Fruit fly (Drosophila melanogaster) whole organism, wandering third instar larva: ENCODE results near the gene CG9173.

Source experiments
- CG32264 ChIP-seq: fragments of 200-800 bp; sonication (Bioruptor generic); optimal IDR thresholded peaks from 2 replicates; lab custom pipeline; 2016; ENCODE audit warnings: missing biosample characterization, missing genetic modification characterization
- GATAd ChIP-seq: sonication (Bioruptor generic); optimal IDR thresholded peaks from 2 replicates; lab custom pipeline; 2016; ENCODE audit warnings: missing biosample characterization, missing genetic modification characterization
- N ChIP-seq: fragments of >200 bp; optimal IDR thresholded peaks from 2 replicates; lab custom pipeline; 2018; ENCODE audit warnings: missing biosample characterization, missing external identifiers, missing genetic modification characterization
- Sp1 ChIP-seq: fragments of 200-800 bp; sonication (Bioruptor generic); optimal IDR thresholded peaks from 3 replicates; lab custom pipeline; 2019; ENCODE audit warnings: missing biosample characterization, mild to moderate bottlenecking, missing genetic modification characterization, moderate library complexity

DNA sequence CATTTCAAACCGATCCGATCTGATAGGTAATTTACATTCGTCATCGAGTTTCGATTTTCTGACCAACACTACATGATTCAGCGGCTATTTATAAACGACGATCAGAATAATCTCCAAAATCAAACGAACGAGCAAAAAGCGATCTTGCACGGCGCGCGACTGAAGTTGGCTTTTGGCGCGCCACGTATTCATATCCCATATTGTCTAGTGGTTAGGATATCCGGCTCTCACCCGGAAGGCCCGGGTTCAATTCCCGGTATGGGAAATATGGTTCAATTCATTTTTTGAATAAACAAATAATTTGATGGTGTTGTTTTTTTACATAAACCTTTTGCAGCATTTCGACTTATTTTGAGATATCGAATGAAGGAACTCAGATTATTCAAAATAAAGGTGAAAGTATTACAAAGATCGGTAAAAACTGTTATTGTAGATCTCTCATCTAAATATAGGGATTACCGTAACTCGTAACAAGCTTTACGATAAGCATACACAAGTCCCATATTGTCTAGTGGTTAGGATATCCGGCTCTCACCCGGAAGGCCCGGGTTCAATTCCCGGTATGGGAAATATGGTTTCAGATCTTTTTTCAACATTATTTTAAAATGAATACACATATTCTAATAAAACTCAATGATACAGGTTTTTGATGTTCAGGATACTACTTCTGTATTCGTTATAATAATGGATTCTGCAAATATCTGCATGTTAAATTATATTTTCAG, 43.4 kb downstream of the CG9173 start:
- TF ChIP-seq CG32264 (no peak), GATAd (GFP tag; lab: Kevin White, UChicago) (no peak), Sp1 (no peak), N (GFP tag; lab: Kevin White, UChicago) (no peak)
